Worm (Caenorhabditis elegans) whole organism, young adult: Measurements from ENCODE around the gene arv-1.

Experiments
- B0019.2 ChIP-seq: fragments of 200-800 bp; sonication (Bioruptor generic); conservative IDR thresholded peaks from 2 replicates; pipeline ENCODE4 v1.3.6; 2022; ENCODE audit warnings: missing genetic modification reagents, missing genetic modification characterization, missing compliant biosample characterization
- F33H1.4 ChIP-seq: fragments of 200-800 bp; sonication (Bioruptor generic); IDR thresholded peaks from 2 replicates; pipeline ENCODE4 v1.3.6; 2022; ENCODE audit warnings: missing genetic modification reagents, missing genetic modification characterization, missing compliant biosample characterization
- F39B2.1 ChIP-seq: fragments of 200-800 bp; sonication (Bioruptor generic); IDR thresholded peaks from 2 replicates; pipeline ENCODE4 v1.3.6; 2022; ENCODE audit warnings: missing genetic modification reagents, missing genetic modification characterization, missing compliant biosample characterization
- Y56A3A.18 ChIP-seq: fragments of 200-800 bp; sonication (Bioruptor generic); IDR thresholded peaks from 2 replicates; pipeline ENCODE4 v1.3.6; 2022; ENCODE audit warnings: missing genetic modification reagents, missing genetic modification characterization, missing compliant biosample characterization
- aptf-2 ChIP-seq: fragments of 200-800 bp; sonication (Bioruptor generic); conservative IDR thresholded peaks from 2 replicates; pipeline ENCODE4 v1.3.6; 2022; ENCODE audit warnings: missing genetic modification reagents, missing genetic modification characterization, missing compliant biosample characterization
- bed-2 ChIP-seq: fragments of 200-800 bp; sonication (Bioruptor generic); IDR thresholded peaks from 2 replicates; pipeline ENCODE4 v1.3.6; 2022; ENCODE audit warnings: missing genetic modification reagents, missing genetic modification characterization, missing compliant biosample characterization
- ceh-100 ChIP-seq: fragments of 200-800 bp; sonication (Bioruptor generic); IDR thresholded peaks from 2 replicates; pipeline ENCODE4 v1.3.6; 2022; ENCODE audit warnings: missing genetic modification reagents, missing genetic modification characterization, missing compliant biosample characterization
- ceh-27 ChIP-seq: fragments of 200-800 bp; sonication (Bioruptor generic); optimal IDR thresholded peaks from 2 replicates; lab custom pipeline; 2018; ENCODE audit warnings: mild to moderate bottlenecking, missing genetic modification characterization, moderate library complexity, missing compliant biosample characterization
- ceh-91 ChIP-seq: fragments of 200-800 bp; sonication (Bioruptor generic); IDR thresholded peaks from 2 replicates; pipeline ENCODE4 v1.3.6; 2022; ENCODE audit warnings: missing genetic modification reagents, missing genetic modification characterization, missing compliant biosample characterization
- egrh-3 ChIP-seq: fragments of 200-800 bp; sonication (Bioruptor generic); IDR thresholded peaks from 2 replicates; pipeline ENCODE4 v1.3.6; 2022; ENCODE audit warnings: missing genetic modification reagents, missing genetic modification characterization, missing compliant biosample characterization
- fkh-3 ChIP-seq: sonication (generic microtip); optimal IDR thresholded peaks from 2 replicates; lab custom pipeline; 2016; ENCODE audit warnings: mild to moderate bottlenecking, missing genetic modification characterization, missing compliant biosample characterization
- hlh-26 ChIP-seq: fragments of 200-800 bp; sonication (Bioruptor generic); conservative IDR thresholded peaks from 2 replicates; pipeline ENCODE4 v1.3.6; 2022; ENCODE audit warnings: missing genetic modification reagents, missing genetic modification characterization, missing compliant biosample characterization
- hrde-1 ChIP-seq: sonication (generic microtip); optimal IDR thresholded peaks from 2 replicates; lab custom pipeline; 2016; ENCODE audit warnings: missing genetic modification characterization, mild to moderate bottlenecking, missing compliant biosample characterization, moderate library complexity, missing genotype, missing genetic modification reagents, borderline replicate concordance
- lag-1 ChIP-seq: fragments of 200-800 bp; sonication (Bioruptor generic); IDR thresholded peaks from 2 replicates; pipeline ENCODE4 v1.3.6; 2022; ENCODE audit warnings: missing genetic modification reagents, missing genetic modification characterization, missing compliant biosample characterization
- lir-1 ChIP-seq: fragments of 200-800 bp; sonication (Bioruptor generic); conservative IDR thresholded peaks from 2 replicates; pipeline ENCODE4 v1.3.6; 2022; ENCODE audit warnings: missing genetic modification reagents, missing genetic modification characterization, missing compliant biosample characterization
- lsl-1 ChIP-seq: fragments of 200-800 bp; sonication (Bioruptor generic); optimal IDR thresholded peaks from 2 replicates; lab custom pipeline; 2018; ENCODE audit warnings: mild to moderate bottlenecking, missing genetic modification characterization, moderate library complexity, missing compliant biosample characterization
- lsy-27 ChIP-seq: sonication (generic microtip); optimal IDR thresholded peaks from 2 replicates; lab custom pipeline; 2017; ENCODE audit warnings: missing genetic modification characterization, mild to moderate bottlenecking, missing compliant biosample characterization, antibody characterized with exemption, missing genotype, borderline replicate concordance; ENCODE audit not compliant: insufficient read depth
- madf-8 ChIP-seq: fragments of 200-800 bp; sonication (Bioruptor generic); conservative IDR thresholded peaks from 2 replicates; pipeline ENCODE4 v1.3.6; 2022; ENCODE audit warnings: missing genetic modification reagents, missing genetic modification characterization, missing compliant biosample characterization
- nfya-2 ChIP-seq: fragments of 200-800 bp; sonication (Bioruptor generic); IDR thresholded peaks from 2 replicates; pipeline ENCODE4 v1.3.6; 2022; ENCODE audit warnings: missing genetic modification reagents, missing genetic modification characterization, missing compliant biosample characterization
- nhr-120 ChIP-seq: fragments of 200-800 bp; sonication (Bioruptor generic); IDR thresholded peaks from 2 replicates; pipeline ENCODE4 v1.3.6; 2022; ENCODE audit warnings: missing genetic modification characterization, missing compliant biosample characterization
- pha-4 ChIP-seq: fragments of 150-350 bp; sonication (generic microtip); optimal IDR thresholded peaks from 2 replicates; lab custom pipeline; 2014; ENCODE audit warnings: missing biosample characterization, missing genetic modification reagents, missing genetic modification characterization
- sdz-38 ChIP-seq: sonication (generic microtip); optimal IDR thresholded peaks from 2 replicates; lab custom pipeline; 2016; ENCODE audit warnings: missing genotype, missing genetic modification characterization, missing compliant biosample characterization
- snpc-1.1 ChIP-seq: sonication (generic microtip); optimal IDR thresholded peaks from 2 replicates; lab custom pipeline; 2017; ENCODE audit warnings: missing genetic modification characterization, mild to moderate bottlenecking, missing compliant biosample characterization, antibody characterized with exemption, moderate library complexity, missing genotype, missing genetic modification reagents; ENCODE audit not compliant: insufficient read depth
- tlf-1 ChIP-seq: fragments of 200-800 bp; sonication (Bioruptor generic); optimal IDR thresholded peaks from 2 replicates; lab custom pipeline; 2018; ENCODE audit warnings: mild to moderate bottlenecking, missing genetic modification characterization, missing compliant biosample characterization
- zfh-2 ChIP-seq: fragments of 200-800 bp; sonication (Bioruptor generic); conservative IDR thresholded peaks from 2 replicates; pipeline ENCODE4 v1.3.6; 2022; ENCODE audit warnings: missing genetic modification reagents, missing genetic modification characterization, missing compliant biosample characterization
- ztf-22 ChIP-seq: fragments of 200-800 bp; sonication (Bioruptor generic); optimal IDR thresholded peaks from 2 replicates; lab custom pipeline; 2018; ENCODE audit warnings: mild to moderate bottlenecking, missing genetic modification characterization, moderate library complexity, missing compliant biosample characterization
- ztf-25 ChIP-seq: fragments of 200-800 bp; sonication (Bioruptor generic); IDR thresholded peaks from 2 replicates; pipeline ENCODE4 v1.3.6; 2022; ENCODE audit warnings: missing genetic modification reagents, missing genetic modification characterization, missing compliant biosample characterization
- ztf-26 ChIP-seq: sonication (generic microtip); optimal IDR thresholded peaks from 2 replicates; lab custom pipeline; 2017; ENCODE audit warnings: missing genetic modification characterization, missing compliant biosample characterization

arv-1 gene

ce11 chrII:10164137-10164536 is 36.5 kb downstream of the arv-1 start:
- no peak for TF ChIP-seq ztf-25 (GFP tag; lab: Robert Waterston, UW)
- no peak for TF ChIP-seq F39B2.1
- TF ChIP-seq Y56A3A.18 = no peak
- no peak for TF ChIP-seq pha-4
- no peak for TF ChIP-seq sdz-38 (tag; lab: Kevin White, UChicago)
- TF ChIP-seq bed-2 (GFP tag; lab: Robert Waterston, UW) = no peak
- TF ChIP-seq aptf-2 (GFP tag; lab: Robert Waterston, UW) = no peak
- no peak for TF ChIP-seq ceh-27
- TF ChIP-seq ztf-22 (GFP tag; lab: Kevin White, UChicago) = no peak
- no peak for TF ChIP-seq lir-1 (GFP tag; lab: Robert Waterston, UW)
- no peak for TF ChIP-seq tlf-1 (GFP tag; lab: Kevin White, UChicago)

ce11 chrII:10162785-10163184 is 37.8 kb downstream of the arv-1 start:
- peak; percentile 61 for TF ChIP-seq zfh-2 (GFP tag; lab: Robert Waterston, UW)
- no peak for TF ChIP-seq ceh-91
- no peak for TF ChIP-seq ztf-26 (tag; lab: Kevin White, UChicago)

- TF ChIP-seq snpc-1.1 (no peak), nfya-2 (GFP tag; lab: Robert Waterston, UW) (no peak), tlf-1 (GFP tag; lab: Kevin White, UChicago) (no peak), lag-1 (GFP tag; lab: Robert Waterston, UW) (no peak), lsl-1 (GFP tag; lab: Kevin White, UChicago) (no peak), B0019.2 (GFP tag; lab: Robert Waterston, UW) (no peak), madf-8 (GFP tag; lab: Robert Waterston, UW) (no peak), sdz-38 (tag; lab: Kevin White, UChicago) (no peak), ceh-100 (GFP tag; lab: Robert Waterston, UW) (no peak), lsy-27 (tag; lab: Kevin White, UChicago) (no peak), F33H1.4 (GFP tag; lab: Robert Waterston, UW) (no peak), ztf-26 (tag; lab: Kevin White, UChicago) (no peak), egrh-3 (no peak), nhr-120 (GFP tag; lab: Robert Waterston, UW) (no peak), F39B2.1 (no peak), hrde-1 (tag; lab: Kevin White, UChicago) (no peak), fkh-3 (no peak), hlh-26 (no peak)
Observed at ce11 chrII:10155106-10155505, 45.5 kb downstream of the arv-1 start, which contains the start of gene nlp-63. Gene nlp-63 (plus strand): TSS chrII:10155406.
